Fruit fly (Drosophila melanogaster) Kc167 (cell line): ENCODE results near the gene CG2611.

Experiments
- Sin3A ChIP-seq: fragments of >200 bp; optimal IDR thresholded peaks from 2 replicates; lab custom pipeline; 2018; ENCODE audit warnings: missing external identifiers
- ttk ChIP-seq: sonication (Bioruptor generic); optimal IDR thresholded peaks from 2 replicates; lab custom pipeline; 2017; ENCODE audit warnings: missing external identifiers

- TF ChIP-seq Sin3A (no peak), ttk (lab: Kevin White, UChicago) (no peak)
Observed at dm6 chr2L:20614222-20614621, 35.8 kb upstream of the CG2611 start, which contains the start of gene CG15475.
